Fruit fly (Drosophila melanogaster) whole organism, embryonic: Measurements from ENCODE around the gene CG43321.

ENCODE experiments used
- CG12391 ChIP-seq: fragments of 200-800 bp; sonication (Bioruptor generic); optimal IDR thresholded peaks from 3 replicates; lab custom pipeline; 2018; ENCODE audit warnings: missing biosample characterization, mild to moderate bottlenecking, missing genetic modification characterization, moderate library complexity
- CG14014 ChIP-seq: fragments of 200-800 bp; sonication (Bioruptor generic); IDR thresholded peaks from 2 replicates; pipeline ENCODE4 v1.3.6; 2022; ENCODE audit warnings: missing biosample characterization, missing genetic modification characterization
- CG1529 ChIP-seq: fragments of 200-800 bp; sonication (Bioruptor generic); optimal IDR thresholded peaks from 3 replicates; lab custom pipeline; 2018; ENCODE audit warnings: missing biosample characterization, missing genetic modification characterization
- CG15479 ChIP-seq: fragments of 200-800 bp; sonication (Bioruptor generic); optimal IDR thresholded peaks from 3 replicates; lab custom pipeline; 2019; ENCODE audit warnings: missing biosample characterization, mild to moderate bottlenecking, missing genetic modification characterization, moderate library complexity
- CG17328 ChIP-seq: fragments of 200-800 bp; sonication (Bioruptor generic); IDR thresholded peaks from 2 replicates; pipeline ENCODE4 v1.3.6; 2022; ENCODE audit warnings: missing biosample characterization, missing genetic modification characterization
- CG18011 ChIP-seq: fragments of 200-800 bp; sonication (Bioruptor generic); optimal IDR thresholded peaks from 2 replicates; lab custom pipeline; 2017; ENCODE audit warnings: missing biosample characterization, missing genetic modification characterization, mild to moderate bottlenecking, moderate library complexity, missing genotype
- CG2202 ChIP-seq: fragments of 200-800 bp; sonication (Bioruptor generic); optimal IDR thresholded peaks from 2 replicates; lab custom pipeline; 2018; ENCODE audit warnings: missing biosample characterization, mild to moderate bottlenecking, missing genetic modification characterization
- CG31388 ChIP-seq: fragments of 200-800 bp; sonication (Bioruptor generic); optimal IDR thresholded peaks from 2 replicates; lab custom pipeline; 2016; ENCODE audit warnings: missing biosample characterization, missing genetic modification characterization
- CG3407 ChIP-seq: fragments of 200-800 bp; sonication (Bioruptor generic); optimal IDR thresholded peaks from 2 replicates; lab custom pipeline; 2018; ENCODE audit warnings: missing biosample characterization, mild to moderate bottlenecking, missing genetic modification characterization
- CG42726 ChIP-seq: fragments of 200-800 bp; sonication (Bioruptor generic); IDR thresholded peaks from 2 replicates; pipeline ENCODE4 v1.3.6; 2022; ENCODE audit warnings: missing biosample characterization, missing genetic modification characterization; ENCODE audit not compliant: partially characterized antibody
- CG4854 ChIP-seq: fragments of 200-800 bp; sonication (Bioruptor generic); optimal IDR thresholded peaks from 2 replicates; lab custom pipeline; 2016; ENCODE audit warnings: missing biosample characterization, missing genetic modification characterization, inconsistent platforms
- CG5953 ChIP-seq: fragments of 200-800 bp; sonication (Bioruptor generic); IDR thresholded peaks from 2 replicates; pipeline ENCODE4 v1.3.6; 2022; ENCODE audit warnings: missing biosample characterization, missing genetic modification characterization
- CG8478 ChIP-seq: fragments of >200 bp; optimal IDR thresholded peaks from 2 replicates; lab custom pipeline; 2018
- CHES-1-like ChIP-seq: fragments of 200-800 bp; sonication (Bioruptor generic); optimal IDR thresholded peaks from 2 replicates; lab custom pipeline; 2016; ENCODE audit warnings: missing biosample characterization, missing genetic modification characterization
- Camta ChIP-seq: fragments of 200-800 bp; sonication (Bioruptor generic); optimal IDR thresholded peaks from 2 replicates; lab custom pipeline; 2016; ENCODE audit warnings: missing biosample characterization, missing genetic modification characterization
- D19B ChIP-seq: fragments of 200-800 bp; sonication (Bioruptor generic); optimal IDR thresholded peaks from 2 replicates; lab custom pipeline; 2017; ENCODE audit warnings: missing biosample characterization, mild to moderate bottlenecking, missing genetic modification characterization
- Dek ChIP-seq: fragments of 200-800 bp; sonication (Bioruptor generic); optimal IDR thresholded peaks from 3 replicates; lab custom pipeline; 2019; ENCODE audit warnings: missing biosample characterization, mild to moderate bottlenecking, missing genetic modification characterization, moderate library complexity
- Dip2 ChIP-seq: fragments of 200-800 bp; sonication (Bioruptor generic); IDR thresholded peaks from 2 replicates; pipeline ENCODE4 v1.3.6; 2022; ENCODE audit warnings: missing biosample characterization, missing genetic modification characterization
- H2.0 ChIP-seq: fragments of 200-800 bp; sonication (Bioruptor generic); IDR thresholded peaks from 2 replicates; pipeline ENCODE4 v1.3.6; 2022; ENCODE audit warnings: missing biosample characterization, missing genetic modification characterization
- HLH4C ChIP-seq: fragments of 200-800 bp; sonication (Bioruptor generic); IDR thresholded peaks from 3 replicates; pipeline ENCODE4 v1.3.6; 2022; ENCODE audit warnings: missing biosample characterization, missing genetic modification characterization; ENCODE audit not compliant: partially characterized antibody
- Hr39 ChIP-seq: fragments of >200 bp; optimal IDR thresholded peaks from 2 replicates; lab custom pipeline; 2017
- NC2α ChIP-seq: fragments of 200-800 bp; sonication (Bioruptor generic); optimal IDR thresholded peaks from 2 replicates; lab custom pipeline; 2016; ENCODE audit warnings: missing biosample characterization, missing genetic modification characterization
- Neu2 ChIP-seq: fragments of 200-800 bp; sonication (Bioruptor generic); optimal IDR thresholded peaks from 3 replicates; lab custom pipeline; 2016; ENCODE audit warnings: missing biosample characterization, missing genetic modification characterization, borderline replicate concordance
- Oli ChIP-seq: fragments of 200-800 bp; sonication (Bioruptor generic); optimal IDR thresholded peaks from 2 replicates; lab custom pipeline; 2018; ENCODE audit warnings: missing biosample characterization, mild to moderate bottlenecking, missing genetic modification characterization, moderate library complexity
- Scr ChIP-seq: fragments of 200-800 bp; sonication (Bioruptor generic); IDR thresholded peaks from 2 replicates; pipeline ENCODE4 v1.3.6; 2022; ENCODE audit warnings: missing biosample characterization, missing genetic modification characterization; ENCODE audit not compliant: partially characterized antibody
- Ssrp ChIP-seq: fragments of 200-800 bp; sonication (Bioruptor generic); optimal IDR thresholded peaks from 2 replicates; lab custom pipeline; 2018; ENCODE audit warnings: missing biosample characterization, mild to moderate bottlenecking, missing genetic modification characterization, moderate library complexity
- ash1 ChIP-seq: fragments of 200-800 bp; sonication (Bioruptor generic); optimal IDR thresholded peaks from 2 replicates; lab custom pipeline; 2018; ENCODE audit warnings: missing biosample characterization, mild to moderate bottlenecking, missing genetic modification characterization
- az2 ChIP-seq: fragments of 200-800 bp; sonication (Bioruptor generic); optimal IDR thresholded peaks from 3 replicates; lab custom pipeline; 2016; ENCODE audit warnings: missing biosample characterization, missing genetic modification characterization
- bab2 ChIP-seq: fragments of 200-800 bp; sonication (Bioruptor generic); optimal IDR thresholded peaks from 2 replicates; lab custom pipeline; 2016; ENCODE audit warnings: missing biosample characterization, missing genetic modification characterization
- crol ChIP-seq: fragments of 200-800 bp; sonication (Bioruptor generic); IDR thresholded peaks from 2 replicates; pipeline ENCODE4 v1.3.6; 2022; ENCODE audit warnings: missing biosample characterization, missing genetic modification characterization
- cwo ChIP-seq: fragments of 200-800 bp; sonication (Bioruptor generic); optimal IDR thresholded peaks from 3 replicates; lab custom pipeline; 2017; ENCODE audit warnings: missing biosample characterization, missing genetic modification characterization, mild to moderate bottlenecking, moderate library complexity, missing genetic modification reagents
- ewg ChIP-seq: fragments of 200-800 bp; sonication (Bioruptor generic); optimal IDR thresholded peaks from 3 replicates; lab custom pipeline; 2017; ENCODE audit warnings: mild to moderate bottlenecking, missing biosample characterization, missing genetic modification reagents, missing genetic modification characterization
- eyg ChIP-seq: fragments of 200-800 bp; sonication (Bioruptor generic); optimal IDR thresholded peaks from 3 replicates; lab custom pipeline; 2016; ENCODE audit warnings: missing biosample characterization, missing genetic modification characterization
- gcm2 ChIP-seq: fragments of 200-800 bp; sonication (Bioruptor generic); optimal IDR thresholded peaks from 2 replicates; lab custom pipeline; 2016; ENCODE audit warnings: missing biosample characterization, missing genetic modification characterization
- jigr1 ChIP-seq: fragments of 200-800 bp; sonication (Bioruptor generic); IDR thresholded peaks from 3 replicates; pipeline ENCODE4 v1.3.6; 2022; ENCODE audit warnings: missing biosample characterization, missing genetic modification characterization
- kni ChIP-seq: fragments of 200-800 bp; sonication (Bioruptor generic); optimal IDR thresholded peaks from 3 replicates; lab custom pipeline; 2017; ENCODE audit warnings: mild to moderate bottlenecking, missing biosample characterization, missing genetic modification reagents, missing genetic modification characterization
- lov ChIP-seq, 2 experiments: fragments of 200-800 bp in 1 of 2; fragments of >200 bp in 1 of 2; sonication (Bioruptor generic) in 1 of 2; IDR thresholded peaks in 1 of 2; optimal IDR thresholded peaks in 1 of 2; 2 replicates in 1 of 2; 3 replicates in 1 of 2; pipeline versions ENCODE4 v1.3.6 to Lab custom; 2017 to 2022; ENCODE audit warnings: missing biosample characterization in 1 of 2, missing genetic modification characterization in 1 of 2
- maf-S ChIP-seq: fragments of 200-800 bp; sonication (Bioruptor generic); optimal IDR thresholded peaks from 2 replicates; lab custom pipeline; 2016; ENCODE audit warnings: missing biosample characterization, missing genetic modification characterization
- mirr ChIP-seq: fragments of 200-800 bp; sonication (Bioruptor generic); optimal IDR thresholded peaks from 3 replicates; lab custom pipeline; 2018; ENCODE audit warnings: missing biosample characterization, mild to moderate bottlenecking, missing genetic modification characterization
- nom ChIP-seq: fragments of 200-800 bp; sonication (Bioruptor generic); optimal IDR thresholded peaks from 2 replicates; lab custom pipeline; 2017; ENCODE audit warnings: missing biosample characterization, missing genetic modification characterization, mild to moderate bottlenecking, moderate library complexity, missing genetic modification reagents
- org-1 ChIP-seq: fragments of 200-800 bp; sonication (Bioruptor generic); optimal IDR thresholded peaks from 2 replicates; lab custom pipeline; 2017; ENCODE audit warnings: missing biosample characterization, missing genetic modification characterization
- pan ChIP-seq, 4 experiments: fragments of >200 bp in 3 of 4; fragments of 200-800 bp in 1 of 4; sonication (Bioruptor generic) in 1 of 4; optimal IDR thresholded peaks in 3 of 4; IDR thresholded peaks in 1 of 4; 2 replicates each; pipeline versions ENCODE4 v1.3.6 to Lab custom; 2017 to 2022; ENCODE audit warnings: missing biosample characterization in 2 of 4, missing genetic modification characterization in 2 of 4, mixed read lengths in 1 of 4
- pnt ChIP-seq: fragments of 200-800 bp; sonication (Bioruptor generic); optimal IDR thresholded peaks from 3 replicates; lab custom pipeline; 2016; ENCODE audit warnings: missing biosample characterization, missing genetic modification characterization
- row ChIP-seq: fragments of 200-800 bp; sonication (Bioruptor generic); IDR thresholded peaks from 3 replicates; pipeline ENCODE4 v1.3.6; 2022; ENCODE audit warnings: missing biosample characterization, missing genetic modification characterization
- sens ChIP-seq: fragments of 200-800 bp; sonication (Bioruptor generic); peaks from one replicate; lab custom pipeline; 2016; ENCODE audit warnings: missing biosample characterization, missing genetic modification characterization
- shn ChIP-seq: fragments of 200-800 bp; sonication (Bioruptor generic); optimal IDR thresholded peaks from 3 replicates; lab custom pipeline; 2016; ENCODE audit warnings: missing biosample characterization, missing genetic modification characterization
- sima ChIP-seq: fragments of 200-800 bp; sonication (Bioruptor generic); optimal IDR thresholded peaks from 2 replicates; lab custom pipeline; 2016; ENCODE audit warnings: missing biosample characterization, missing genetic modification characterization
- sob ChIP-seq: fragments of 200-800 bp; sonication (Bioruptor generic); IDR thresholded peaks from 2 replicates; pipeline ENCODE4 v1.3.6; 2022; ENCODE audit warnings: missing biosample characterization, missing genetic modification characterization
- ttk ChIP-seq: fragments of 200-800 bp; sonication (Bioruptor generic); IDR thresholded peaks from 2 replicates; pipeline ENCODE4 v2.1.2; 2022; ENCODE audit warnings: missing biosample characterization, missing genetic modification characterization
- z ChIP-seq: fragments of 200-800 bp; sonication (Bioruptor generic); IDR thresholded peaks from 3 replicates; pipeline ENCODE4 v1.3.6; 2022; ENCODE audit warnings: missing biosample characterization, missing genetic modification characterization

CG43321 gene

dm6 chr2L:7049009-7049647 is 37.1 kb downstream of the CG43321 start (continued):
- TF ChIP-seq CG15479 (GFP tag; lab: Kevin White, UChicago) (no peak), Oli (no peak), kni (GFP tag; lab: Kevin White, UChicago) (peak; percentile 11), jigr1 (no peak), CG8478 (lab: Kevin White, UChicago) (no peak), gcm2 (no peak), crol (GFP tag; lab: Robert Waterston, UW) (no peak), mirr (GFP tag; lab: Kevin White, UChicago) (peak; percentile 57), CG31388 (GFP tag; lab: Kevin White, UChicago) (no peak), CG42726 (GFP tag; lab: Robert Waterston, UW) (peak; percentile 80; the same call in 1 of the 2 replicates), ttk (GFP tag; lab: Robert Waterston, UW) (peak; percentile 26; the same call in 1 of the 2 replicates), row (peak; percentile 93), CG3407 (GFP tag; lab: Kevin White, UChicago) (no peak), pnt (GFP tag; lab: Kevin White, UChicago) (no peak), Neu2 (GFP tag; lab: Kevin White, UChicago) (no peak), Camta (GFP tag; lab: Kevin White, UChicago) (no peak), CG4854 (GFP tag; lab: Kevin White, UChicago) (no peak), ewg (GFP tag; lab: Kevin White, UChicago) (no peak), CG18011 (GFP tag; lab: Kevin White, UChicago) (no peak), sima (GFP tag; lab: Kevin White, UChicago) (no peak), az2 (GFP tag; lab: Kevin White, UChicago) (no peak), ash1 (GFP tag; lab: Kevin White, UChicago) (peak; percentile 50), bab2 (GFP tag; lab: Kevin White, UChicago) (no peak), pan (optimal IDR thresholded peaks at IDR 0.05; lab: Kevin White, UChicago) (peak in 1 of 2 experiments; percentile 71), pan (GFP tag; optimal IDR thresholded peaks at IDR 0.05 in 1 of 2, IDR thresholded peaks at IDR 0.05 in 1 of 2) (peak in 1 of 2 experiments; percentile 17), CHES-1-like (GFP tag; lab: Kevin White, UChicago) (no peak), maf-S (GFP tag; lab: Kevin White, UChicago) (no peak), Dek (tag; lab: Kevin White, UChicago) (no peak), NC2α (GFP tag; lab: Kevin White, UChicago) (no peak), lov (optimal IDR thresholded peaks at IDR 0.05; lab: Kevin White, UChicago) (no peak), lov (GFP tag; IDR thresholded peaks at IDR 0.05; lab: Robert Waterston, UW) (0 out of 3 replicates have a peak, but pooled peaks have one; percentile 13), eyg (no peak), CG5953 (GFP tag; lab: Robert Waterston, UW) (no peak), D19B (peak; percentile 99), H2.0 (GFP tag; lab: Robert Waterston, UW) (no peak), Hr39 (no peak), z (GFP tag; lab: Robert Waterston, UW) (no peak), nom (GFP tag; lab: Kevin White, UChicago) (peak; percentile 77), Dip2 (GFP tag; lab: Robert Waterston, UW) (no peak), CG14014 (GFP tag; lab: Robert Waterston, UW) (peak; percentile 50), CG2202 (tag; lab: Kevin White, UChicago) (no peak), sob (peak; percentile 44; the same call in 1 of the 2 replicates), shn (GFP tag; lab: Kevin White, UChicago) (peak; percentile 45), CG1529 (GFP tag; lab: Kevin White, UChicago) (no peak), HLH4C (GFP tag; lab: Robert Waterston, UW) (peak; percentile 100), cwo (peak; percentile 35), sens (GFP tag; lab: Kevin White, UChicago) (peak; percentile 80), CG17328 (peak; percentile 38; the same call in 1 of the 2 replicates), Scr (peak; percentile 88), Ssrp (tag; lab: Kevin White, UChicago) (no peak), org-1 (GFP tag; lab: Kevin White, UChicago) (no peak), CG12391 (tag; lab: Kevin White, UChicago) (no peak)
